Worm (Caenorhabditis elegans): Measurements from ENCODE around the gene Y75B8A.6.

DNA sequence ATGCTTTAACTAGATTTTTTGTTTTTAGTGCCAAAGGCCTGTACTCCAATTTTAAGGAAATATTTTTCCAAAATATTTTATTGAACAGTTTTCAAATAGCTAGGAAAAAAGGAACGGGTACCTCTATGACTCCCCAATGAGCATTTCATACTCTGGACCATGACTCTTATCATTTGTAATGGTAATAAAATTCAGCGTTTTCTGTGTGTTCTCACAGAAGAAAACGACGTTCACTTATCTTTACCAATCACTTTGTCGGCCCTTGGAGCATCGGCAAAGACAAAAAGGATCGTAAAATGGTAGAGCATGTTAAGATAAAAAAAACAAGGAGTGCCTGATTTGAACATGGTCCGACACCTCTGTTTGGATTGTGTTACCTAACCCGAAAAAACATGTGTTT is 42.6 kb downstream of the Y75B8A.6 start:
- TF ChIP-seq rec-8 (tag; optimal IDR thresholded peaks at IDR 0.05): no peak
- TF ChIP-seq unc-62 (GFP tag; optimal IDR thresholded peaks at IDR 0.05): no peak
- no peak for TF ChIP-seq nfya-1 (tag; optimal IDR thresholded peaks at IDR 0.05; ENCODE audit: borderline replicate concordance, insufficient read depth)
- no peak for TF ChIP-seq T26A5.8 (tag; optimal IDR thresholded peaks at IDR 0.05)
- TF ChIP-seq ztf-28 (GFP tag; IDR thresholded peaks at IDR 0.05): no peak
- no peak for TF ChIP-seq snpc-4 (GFP tag; optimal IDR thresholded peaks at IDR 0.05)
- no peak for TF ChIP-seq snpc-4 (tag; optimal IDR thresholded peaks at IDR 0.05)
- no peak for TF ChIP-seq sea-2 (GFP tag; IDR thresholded peaks at IDR 0.05)
- no peak for TF ChIP-seq ets-4 (GFP tag; optimal IDR thresholded peaks at IDR 0.05)
- TF ChIP-seq tbx-9 (tag; optimal IDR thresholded peaks at IDR 0.05; ENCODE audit: borderline replicate concordance): no peak
- no peak for TF ChIP-seq dpff-1 (tag; optimal IDR thresholded peaks at IDR 0.05)
- no peak for TF ChIP-seq lin-35 (GFP tag; optimal IDR thresholded peaks at IDR 0.05)
- no peak for TF ChIP-seq aptf-2 (GFP tag; conservative IDR thresholded peaks at IDR 0.05)
